Fruit fly (Drosophila melanogaster) whole organism, embryonic: ENCODE results near the gene tbrd-1.

Source experiments
- BEAF-32 ChIP-seq: fragments of 200-800 bp; sonication (Bioruptor generic); optimal IDR thresholded peaks from 3 replicates; lab custom pipeline; 2017; ENCODE audit warnings: missing biosample characterization, missing genetic modification characterization, mild to moderate bottlenecking, moderate library complexity, missing genetic modification reagents
- CG10267 ChIP-seq: fragments of 200-800 bp; sonication (Bioruptor generic); optimal IDR thresholded peaks from 2 replicates; lab custom pipeline; 2018; ENCODE audit warnings: missing biosample characterization, mild to moderate bottlenecking, missing genetic modification characterization, moderate library complexity
- CG10654 ChIP-seq: fragments of 200-800 bp; sonication (Bioruptor generic); optimal IDR thresholded peaks from 2 replicates; lab custom pipeline; 2016; ENCODE audit warnings: missing biosample characterization, missing genetic modification characterization
- CG12236 ChIP-seq: fragments of 200-800 bp; sonication (Bioruptor generic); optimal IDR thresholded peaks from 2 replicates; lab custom pipeline; 2016; ENCODE audit warnings: missing biosample characterization, missing genetic modification characterization
- CG14441 ChIP-seq: fragments of 200-800 bp; sonication (Bioruptor generic); IDR thresholded peaks from 2 replicates; pipeline ENCODE4 v1.3.6; 2022; ENCODE audit warnings: missing biosample characterization, missing genetic modification characterization
- CG14965 ChIP-seq: fragments of 200-800 bp; sonication (Bioruptor generic); optimal IDR thresholded peaks from 2 replicates; lab custom pipeline; 2016; ENCODE audit warnings: missing biosample characterization, missing genetic modification characterization, borderline replicate concordance
- CG17359 ChIP-seq: fragments of 200-800 bp; sonication (Bioruptor generic); optimal IDR thresholded peaks from 3 replicates; lab custom pipeline; 2018; ENCODE audit warnings: missing biosample characterization, mild to moderate bottlenecking, missing genetic modification characterization, moderate library complexity
- CG18764 ChIP-seq: fragments of 200-800 bp; sonication (Bioruptor generic); optimal IDR thresholded peaks from 3 replicates; lab custom pipeline; 2016; ENCODE audit warnings: missing biosample characterization, missing genetic modification characterization
- CG2889 ChIP-seq: fragments of 200-800 bp; sonication (Bioruptor generic); IDR thresholded peaks from 3 replicates; pipeline ENCODE4 v1.3.6; 2022; ENCODE audit warnings: missing biosample characterization, missing genetic modification characterization
- CG30431 ChIP-seq: fragments of 200-800 bp; sonication (Bioruptor generic); optimal IDR thresholded peaks from 2 replicates; lab custom pipeline; 2017; ENCODE audit warnings: missing biosample characterization, missing genetic modification characterization
- CG32772 ChIP-seq: fragments of 200-800 bp; sonication (Bioruptor generic); IDR thresholded peaks from 2 replicates; pipeline ENCODE4 v1.3.6; 2022; ENCODE audit warnings: missing biosample characterization, missing genetic modification characterization
- CG3838 ChIP-seq: fragments of 200-800 bp; sonication (Bioruptor generic); optimal IDR thresholded peaks from 3 replicates; lab custom pipeline; 2016; ENCODE audit warnings: missing biosample characterization, missing genetic modification characterization
- CG4282 ChIP-seq: fragments of 200-800 bp; sonication (Bioruptor generic); optimal IDR thresholded peaks from 2 replicates; lab custom pipeline; 2016; ENCODE audit warnings: missing biosample characterization, missing genetic modification characterization
- CG4707 ChIP-seq: fragments of 200-800 bp; sonication (Bioruptor generic); optimal IDR thresholded peaks from 2 replicates; lab custom pipeline; 2018; ENCODE audit warnings: missing biosample characterization, mild to moderate bottlenecking, missing genetic modification characterization, moderate library complexity
- CG5953 ChIP-seq: fragments of 200-800 bp; sonication (Bioruptor generic); IDR thresholded peaks from 2 replicates; pipeline ENCODE4 v1.3.6; 2022; ENCODE audit warnings: missing biosample characterization, missing genetic modification characterization
- CG6791 ChIP-seq: fragments of 200-800 bp; sonication (Bioruptor generic); IDR thresholded peaks from 3 replicates; pipeline ENCODE4 v1.3.6; 2022; ENCODE audit warnings: missing biosample characterization, missing genetic modification characterization; ENCODE audit not compliant: partially characterized antibody
- CG7839 ChIP-seq: fragments of 200-800 bp; sonication (Bioruptor generic); optimal IDR thresholded peaks from 3 replicates; lab custom pipeline; 2018; ENCODE audit warnings: missing biosample characterization, mild to moderate bottlenecking, missing genetic modification characterization, moderate library complexity
- CG9797 ChIP-seq: fragments of 200-800 bp; sonication (Bioruptor generic); optimal IDR thresholded peaks from 3 replicates; lab custom pipeline; 2018; ENCODE audit warnings: missing biosample characterization, mild to moderate bottlenecking, missing genetic modification characterization
- GATAe ChIP-seq: fragments of 200-800 bp; sonication (Bioruptor generic); conservative IDR thresholded peaks from 2 replicates; pipeline ENCODE4 v1.3.6; 2022; ENCODE audit warnings: missing biosample characterization, missing genetic modification characterization
- Gug ChIP-seq: fragments of 200-800 bp; sonication (Bioruptor generic); IDR thresholded peaks from 4 replicates; pipeline ENCODE4 v1.3.6; 2022; ENCODE audit warnings: missing biosample characterization, missing genetic modification characterization
- HmgD ChIP-seq: fragments of 200-800 bp; sonication (Bioruptor generic); optimal IDR thresholded peaks from 3 replicates; lab custom pipeline; 2016; ENCODE audit warnings: missing biosample characterization, missing genetic modification characterization
- Hr39 ChIP-seq: fragments of >200 bp; optimal IDR thresholded peaks from 2 replicates; lab custom pipeline; 2017
- Lhr ChIP-seq: fragments of 200-800 bp; sonication (Bioruptor generic); optimal IDR thresholded peaks from 3 replicates; lab custom pipeline; 2017; ENCODE audit warnings: mild to moderate bottlenecking, missing biosample characterization, missing genetic modification reagents, missing genetic modification characterization
- Sin3A ChIP-seq: fragments of >200 bp; optimal IDR thresholded peaks from 2 replicates; lab custom pipeline; 2018
- Spps ChIP-seq: fragments of 200-800 bp; sonication (Bioruptor generic); optimal IDR thresholded peaks from 2 replicates; lab custom pipeline; 2018; ENCODE audit warnings: missing biosample characterization, mild to moderate bottlenecking, missing genetic modification characterization
- ase ChIP-seq: fragments of 200-800 bp; sonication (Bioruptor generic); IDR thresholded peaks from 3 replicates; pipeline ENCODE4 v1.3.6; 2022; ENCODE audit warnings: missing biosample characterization, missing genetic modification characterization
- bab2 ChIP-seq: fragments of 200-800 bp; sonication (Bioruptor generic); optimal IDR thresholded peaks from 2 replicates; lab custom pipeline; 2016; ENCODE audit warnings: missing biosample characterization, missing genetic modification characterization
- bowl ChIP-seq: fragments of 200-800 bp; sonication (Bioruptor generic); IDR thresholded peaks from 2 replicates; pipeline ENCODE4 v1.3.6; 2022; ENCODE audit warnings: missing biosample characterization, missing genetic modification characterization
- caup ChIP-seq: fragments of 200-800 bp; sonication (Bioruptor generic); optimal IDR thresholded peaks from 3 replicates; lab custom pipeline; 2017; ENCODE audit warnings: missing biosample characterization, mild to moderate bottlenecking, missing genetic modification characterization, moderate library complexity; ENCODE audit not compliant: severe bottlenecking
- chm ChIP-seq: fragments of 200-800 bp; sonication (Bioruptor generic); IDR thresholded peaks from 2 replicates; pipeline ENCODE4 v1.3.6; 2022; ENCODE audit warnings: missing biosample characterization, missing genetic modification characterization
- dpn ChIP-seq, 2 experiments: fragments of 200-800 bp; sonication (Bioruptor generic); optimal IDR thresholded peaks; 3 replicates each; lab custom pipeline; 2016; ENCODE audit warnings: missing biosample characterization in 2 of 2, missing genetic modification characterization in 2 of 2
- fd96Cb ChIP-seq: fragments of 200-800 bp; sonication (Bioruptor generic); optimal IDR thresholded peaks from 2 replicates; lab custom pipeline; 2018; ENCODE audit warnings: missing biosample characterization, mild to moderate bottlenecking, missing genetic modification characterization, moderate library complexity
- grau ChIP-seq: fragments of 200-800 bp; optimal IDR thresholded peaks from 3 replicates; lab custom pipeline; 2019; ENCODE audit warnings: missing biosample characterization, mild to moderate bottlenecking, missing genetic modification characterization, moderate library complexity
- insv ChIP-seq, 2 experiments: fragments of 200-800 bp; sonication (Bioruptor generic); optimal IDR thresholded peaks; 3 replicates each; lab custom pipeline; 2016 to 2018; ENCODE audit warnings: missing biosample characterization in 2 of 2, missing genetic modification characterization in 2 of 2
- kni ChIP-seq: fragments of 200-800 bp; sonication (Bioruptor generic); optimal IDR thresholded peaks from 3 replicates; lab custom pipeline; 2017; ENCODE audit warnings: mild to moderate bottlenecking, missing biosample characterization, missing genetic modification reagents, missing genetic modification characterization
- knrl ChIP-seq: fragments of 200-800 bp; sonication (Bioruptor generic); IDR thresholded peaks from 3 replicates; pipeline ENCODE4 v1.3.6; 2022; ENCODE audit warnings: missing biosample characterization, missing genetic modification characterization; ENCODE audit not compliant: partially characterized antibody
- lab ChIP-seq: fragments of 200-800 bp; sonication (Bioruptor generic); optimal IDR thresholded peaks from 3 replicates; lab custom pipeline; 2017; ENCODE audit warnings: missing biosample characterization, missing genetic modification characterization, mild to moderate bottlenecking, moderate library complexity, missing genetic modification reagents
- nerfin-1 ChIP-seq: fragments of 200-800 bp; sonication (Bioruptor generic); optimal IDR thresholded peaks from 3 replicates; lab custom pipeline; 2019; ENCODE audit warnings: missing biosample characterization, mild to moderate bottlenecking, missing genetic modification characterization, moderate library complexity
- nmo ChIP-seq: fragments of 200-800 bp; sonication (Bioruptor generic); optimal IDR thresholded peaks from 2 replicates; lab custom pipeline; 2018; ENCODE audit warnings: missing biosample characterization, mild to moderate bottlenecking, missing genetic modification characterization, moderate library complexity
- nom ChIP-seq: fragments of 200-800 bp; sonication (Bioruptor generic); optimal IDR thresholded peaks from 2 replicates; lab custom pipeline; 2017; ENCODE audit warnings: missing biosample characterization, missing genetic modification characterization, mild to moderate bottlenecking, moderate library complexity, missing genetic modification reagents
- odd ChIP-seq: fragments of 200-800 bp; sonication (Bioruptor generic); optimal IDR thresholded peaks from 2 replicates; lab custom pipeline; 2017; ENCODE audit warnings: missing biosample characterization, mild to moderate bottlenecking, missing genetic modification characterization
- phol ChIP-seq: fragments of 200-800 bp; sonication (Bioruptor generic); optimal IDR thresholded peaks from 3 replicates; lab custom pipeline; 2018; ENCODE audit warnings: missing biosample characterization, mild to moderate bottlenecking, missing genetic modification characterization, moderate library complexity
- pnt ChIP-seq: fragments of 200-800 bp; sonication (Bioruptor generic); optimal IDR thresholded peaks from 3 replicates; lab custom pipeline; 2016; ENCODE audit warnings: missing biosample characterization, missing genetic modification characterization
- psq ChIP-seq: fragments of 200-800 bp; sonication (Bioruptor generic); optimal IDR thresholded peaks from 2 replicates; lab custom pipeline; 2017; ENCODE audit warnings: missing biosample characterization, missing genetic modification characterization
- pzg ChIP-seq: fragments of 200-800 bp; sonication (Bioruptor generic); optimal IDR thresholded peaks from 3 replicates; lab custom pipeline; 2018; ENCODE audit warnings: missing biosample characterization, mild to moderate bottlenecking, missing genetic modification characterization, moderate library complexity
- ro ChIP-seq: fragments of 200-800 bp; sonication (Bioruptor generic); IDR thresholded peaks from 2 replicates; pipeline ENCODE4 v1.3.6; 2022; ENCODE audit warnings: missing biosample characterization, missing genetic modification characterization
- shn ChIP-seq: fragments of 200-800 bp; sonication (Bioruptor generic); optimal IDR thresholded peaks from 3 replicates; lab custom pipeline; 2016; ENCODE audit warnings: missing biosample characterization, missing genetic modification characterization
- slou ChIP-seq: fragments of 200-800 bp; sonication (Bioruptor generic); optimal IDR thresholded peaks from 3 replicates; lab custom pipeline; 2016; ENCODE audit warnings: missing biosample characterization, missing genetic modification characterization
- wdn ChIP-seq: fragments of 200-800 bp; sonication (Bioruptor generic); IDR thresholded peaks from 2 replicates; pipeline ENCODE4 v1.3.6; 2022; ENCODE audit warnings: missing biosample characterization, missing genetic modification characterization
- wek ChIP-seq: fragments of 200-800 bp; sonication (Bioruptor generic); optimal IDR thresholded peaks from 3 replicates; lab custom pipeline; 2018; ENCODE audit warnings: missing biosample characterization, mild to moderate bottlenecking, missing genetic modification characterization, moderate library complexity
- zen2 ChIP-seq: fragments of 200-800 bp; sonication (Bioruptor generic); IDR thresholded peaks from 3 replicates; pipeline ENCODE4 v1.3.6; 2022; ENCODE audit warnings: missing biosample characterization, missing genetic modification characterization; ENCODE audit not compliant: partially characterized antibody

Gene tbrd-1

dm6 chr3R:23889922-23890321 is 3.4 kb downstream of the tbrd-1 start, which contains the start of gene Pli (continued):
- TF ChIP-seq Hr39 (lab: Kevin White, UChicago) = no peak
- no peak for TF ChIP-seq bab2 (GFP tag; lab: Kevin White, UChicago)
- TF ChIP-seq odd (GFP tag; lab: Kevin White, UChicago) = no peak
- TF ChIP-seq psq = no peak
- TF ChIP-seq CG10654 (GFP tag; lab: Kevin White, UChicago) = no peak
- TF ChIP-seq Lhr (GFP tag; lab: Kevin White, UChicago) = peak; percentile 81
- peak; percentile 64 for TF ChIP-seq kni (GFP tag; lab: Kevin White, UChicago)
- TF ChIP-seq pnt (GFP tag; lab: Kevin White, UChicago) = no peak
- TF ChIP-seq knrl (GFP tag; lab: Robert Waterston, UW) = no peak
- TF ChIP-seq CG30431 = no peak
- TF ChIP-seq CG2889 (GFP tag; lab: Robert Waterston, UW) = no peak
- peak; percentile 8 for TF ChIP-seq CG4707 (GFP tag; lab: Kevin White, UChicago)
- TF ChIP-seq Spps (tag; lab: Kevin White, UChicago) = no peak
- TF ChIP-seq fd96Cb = no peak
- TF ChIP-seq GATAe (GFP tag; lab: Robert Waterston, UW) = no peak
- TF ChIP-seq CG14441 (GFP tag; lab: Robert Waterston, UW) = no peak
- peak; percentile 76 for TF ChIP-seq nom
- peak in 1 of 2 experiments; percentile 48 for TF ChIP-seq insv (GFP tag; optimal IDR thresholded peaks at IDR 0.05; lab: Kevin White, UChicago)
- TF ChIP-seq CG10267 (tag; lab: Kevin White, UChicago) = peak; percentile 61
- peak; percentile 93 for TF ChIP-seq CG9797 (GFP tag; lab: Kevin White, UChicago)
- TF ChIP-seq CG3838 (GFP tag; lab: Kevin White, UChicago) = no peak
- peak; percentile 22 for TF ChIP-seq HmgD (GFP tag; lab: Kevin White, UChicago)
- no peak for TF ChIP-seq chm
- no peak for TF ChIP-seq CG14965 (GFP tag; lab: Kevin White, UChicago)
- TF ChIP-seq bowl (GFP tag; lab: Robert Waterston, UW) = no peak
- TF ChIP-seq zen2 (GFP tag; lab: Robert Waterston, UW) = no peak
- TF ChIP-seq CG4282 (GFP tag; lab: Kevin White, UChicago) = no peak
- TF ChIP-seq grau = peak; percentile 39
- peak; percentile 4 for TF ChIP-seq CG7839 (tag; lab: Kevin White, UChicago)
- TF ChIP-seq lab (GFP tag; lab: Kevin White, UChicago) = peak; percentile 49
- peak; percentile 35 for TF ChIP-seq Sin3A (lab: Kevin White, UChicago)
- peak; percentile 12 for TF ChIP-seq CG17359 (tag; lab: Kevin White, UChicago)
- no peak for TF ChIP-seq wek (GFP tag; lab: Kevin White, UChicago)
- TF ChIP-seq shn (GFP tag; lab: Kevin White, UChicago) = no peak
- no peak for TF ChIP-seq CG6791
- TF ChIP-seq Gug (GFP tag; lab: Robert Waterston, UW) = no peak
- TF ChIP-seq pzg (GFP tag; lab: Kevin White, UChicago) = peak; percentile 98
- TF ChIP-seq dpn (GFP tag; optimal IDR thresholded peaks at IDR 0.05; lab: Kevin White, UChicago) = peak in 1 of 2 experiments; percentile 29
- peak; percentile 64 for TF ChIP-seq phol (tag; lab: Kevin White, UChicago)
- no peak for TF ChIP-seq CG5953 (GFP tag; lab: Robert Waterston, UW)
- TF ChIP-seq nmo (GFP tag; lab: Kevin White, UChicago) = peak; percentile 68
- no peak for TF ChIP-seq slou (GFP tag; lab: Kevin White, UChicago)
- no peak for TF ChIP-seq CG18764 (GFP tag; lab: Kevin White, UChicago)
- peak; percentile 56 for TF ChIP-seq caup
- no peak for TF ChIP-seq wdn (GFP tag; lab: Robert Waterston, UW)
- TF ChIP-seq ase = no peak
- no peak for TF ChIP-seq CG32772 (GFP tag; lab: Robert Waterston, UW)
- no peak for TF ChIP-seq ro (GFP tag; lab: Robert Waterston, UW)
- peak; percentile 77 for TF ChIP-seq nerfin-1
- TF ChIP-seq CG12236 (GFP tag; lab: Kevin White, UChicago) = no peak
- peak; percentile 47 for TF ChIP-seq BEAF-32 (GFP tag; lab: Kevin White, UChicago)
